Worm (Caenorhabditis elegans) whole organism, young adult: ENCODE results near the gene bus-17.

Source experiments
- B0019.2 ChIP-seq: fragments of 200-800 bp; sonication (Bioruptor generic); conservative IDR thresholded peaks from 2 replicates; pipeline ENCODE4 v1.3.6; 2022; ENCODE audit warnings: missing genetic modification reagents, missing genetic modification characterization, missing compliant biosample characterization
- B0035.1 ChIP-seq: sonication (generic microtip); optimal IDR thresholded peaks from 2 replicates; lab custom pipeline; 2016; ENCODE audit warnings: missing genetic modification characterization, mild to moderate bottlenecking, missing compliant biosample characterization, missing genotype, missing genetic modification reagents
- B0261.1 ChIP-seq: sonication (generic microtip); optimal IDR thresholded peaks from 2 replicates; lab custom pipeline; 2016; ENCODE audit warnings: mild to moderate bottlenecking, missing genetic modification characterization, moderate library complexity, missing compliant biosample characterization
- D2030.7 ChIP-seq: fragments of 200-800 bp; sonication (Bioruptor generic); IDR thresholded peaks from 2 replicates; pipeline ENCODE4 v1.3.6; 2022; ENCODE audit warnings: missing genetic modification reagents, missing genetic modification characterization, missing compliant biosample characterization
- F10E7.11 ChIP-seq: sonication (generic microtip); optimal IDR thresholded peaks from 2 replicates; lab custom pipeline; 2017; ENCODE audit warnings: mild to moderate bottlenecking, missing genetic modification characterization, moderate library complexity, missing compliant biosample characterization
- F37B4.10 ChIP-seq: fragments of 200-800 bp; sonication (Bioruptor generic); IDR thresholded peaks from 2 replicates; pipeline ENCODE4 v1.3.6; 2022; ENCODE audit warnings: missing genetic modification characterization, missing compliant biosample characterization
- F49E8.2 ChIP-seq: sonication (generic microtip); optimal IDR thresholded peaks from 3 replicates; lab custom pipeline; 2017; ENCODE audit warnings: missing genetic modification characterization, mild to moderate bottlenecking, missing compliant biosample characterization, antibody characterized with exemption, moderate library complexity; ENCODE audit not compliant: insufficient read depth
- F55B11.4 ChIP-seq: sonication (generic microtip); optimal IDR thresholded peaks from 2 replicates; lab custom pipeline; 2016; ENCODE audit warnings: missing compliant biosample characterization, missing genetic modification characterization, borderline replicate concordance; ENCODE audit not compliant: insufficient read depth
- K12H6.12 ChIP-seq: fragments of 200-800 bp; sonication (Bioruptor generic); optimal IDR thresholded peaks from 2 replicates; lab custom pipeline; 2018; ENCODE audit warnings: mild to moderate bottlenecking, missing genetic modification characterization, missing compliant biosample characterization
- T26A5.8 ChIP-seq: sonication (generic microtip); optimal IDR thresholded peaks from 2 replicates; lab custom pipeline; 2016; ENCODE audit warnings: missing genetic modification characterization, missing compliant biosample characterization
- Y53G8AR.9 ChIP-seq: fragments of 200-800 bp; sonication (Bioruptor generic); conservative IDR thresholded peaks from 2 replicates; pipeline ENCODE4 v1.3.6; 2022; ENCODE audit warnings: missing genetic modification reagents, missing genetic modification characterization, missing compliant biosample characterization
- Y67H2A.10 ChIP-seq: fragments of 200-800 bp; sonication (Bioruptor generic); conservative IDR thresholded peaks from 2 replicates; pipeline ENCODE4 v1.3.6; 2022; ENCODE audit warnings: missing genetic modification reagents, missing genetic modification characterization, missing compliant biosample characterization
- Y95B8A.8 ChIP-seq: fragments of 200-800 bp; sonication (Bioruptor generic); IDR thresholded peaks from 2 replicates; pipeline ENCODE4 v1.3.6; 2022; ENCODE audit warnings: missing genetic modification reagents, missing genetic modification characterization, missing compliant biosample characterization
- ama-1 ChIP-seq, 3 experiments: fragments of 150-350 bp in 1 of 3; sonication (generic microtip) in 2 of 3; optimal IDR thresholded peaks; 2 replicates each; lab custom pipeline; 2014 to 2018; ENCODE audit warnings: missing biosample characterization in 2 of 3, missing genetic modification characterization in 2 of 3, missing genetic modification reagents in 2 of 3
- atf-7 ChIP-seq: sonication (generic microtip); optimal IDR thresholded peaks from 2 replicates; lab custom pipeline; 2017; ENCODE audit warnings: mild to moderate bottlenecking, missing genetic modification characterization, missing compliant biosample characterization
- attf-6 ChIP-seq: fragments of 200-800 bp; sonication (Bioruptor generic); IDR thresholded peaks from 2 replicates; pipeline ENCODE4 v1.3.6; 2022; ENCODE audit warnings: missing genetic modification reagents, missing genetic modification characterization, missing compliant biosample characterization
- ceh-79 ChIP-seq: sonication (generic microtip); optimal IDR thresholded peaks from 2 replicates; lab custom pipeline; 2017; ENCODE audit warnings: mild to moderate bottlenecking, missing genetic modification characterization, missing compliant biosample characterization
- die-1 ChIP-seq: sonication (generic microtip); optimal IDR thresholded peaks from 2 replicates; lab custom pipeline; 2016; ENCODE audit warnings: missing genotype, mild to moderate bottlenecking, missing genetic modification characterization, missing compliant biosample characterization
- egl-18 ChIP-seq: fragments of 200-800 bp; sonication (Bioruptor generic); IDR thresholded peaks from 2 replicates; pipeline ENCODE4 v1.3.6; 2022; ENCODE audit warnings: missing genetic modification reagents, missing genetic modification characterization, missing compliant biosample characterization
- egl-44 ChIP-seq: fragments of 200-800 bp; sonication (Bioruptor generic); IDR thresholded peaks from 2 replicates; pipeline ENCODE4 v1.3.6; 2022; ENCODE audit warnings: missing genetic modification reagents, missing genetic modification characterization, missing compliant biosample characterization
- egrh-3 ChIP-seq: fragments of 200-800 bp; sonication (Bioruptor generic); IDR thresholded peaks from 2 replicates; pipeline ENCODE4 v1.3.6; 2022; ENCODE audit warnings: missing genetic modification reagents, missing genetic modification characterization, missing compliant biosample characterization
- ets-4 ChIP-seq: fragments of 200-800 bp; sonication (Bioruptor generic); optimal IDR thresholded peaks from 2 replicates; lab custom pipeline; 2018; ENCODE audit warnings: mild to moderate bottlenecking, missing genetic modification characterization, missing compliant biosample characterization
- fkh-3 ChIP-seq: sonication (generic microtip); optimal IDR thresholded peaks from 2 replicates; lab custom pipeline; 2016; ENCODE audit warnings: mild to moderate bottlenecking, missing genetic modification characterization, missing compliant biosample characterization
- him-1 ChIP-seq: sonication (generic microtip); optimal IDR thresholded peaks from 2 replicates; lab custom pipeline; 2016; ENCODE audit warnings: missing genotype, missing genetic modification reagents, missing genetic modification characterization, missing compliant biosample characterization
- hmg-1.2 ChIP-seq: fragments of 200-800 bp; sonication (Bioruptor generic); IDR thresholded peaks from 2 replicates; pipeline ENCODE4 v1.3.6; 2022; ENCODE audit warnings: missing genetic modification reagents, missing genetic modification characterization, missing compliant biosample characterization
- hmg-20 ChIP-seq: fragments of 200-800 bp; sonication (Bioruptor generic); IDR thresholded peaks from 2 replicates; pipeline ENCODE4 v1.3.6; 2022; ENCODE audit warnings: missing genetic modification reagents, missing genetic modification characterization, missing compliant biosample characterization
- hrde-1 ChIP-seq: sonication (generic microtip); optimal IDR thresholded peaks from 2 replicates; lab custom pipeline; 2016; ENCODE audit warnings: missing genetic modification characterization, mild to moderate bottlenecking, missing compliant biosample characterization, moderate library complexity, missing genotype, missing genetic modification reagents, borderline replicate concordance
- hsf-1 ChIP-seq: fragments of 200-800 bp; sonication (Bioruptor generic); IDR thresholded peaks from 2 replicates; pipeline ENCODE4 v1.3.6; 2022; ENCODE audit warnings: missing genetic modification reagents, missing genetic modification characterization, missing compliant biosample characterization
- lin-54 ChIP-seq: fragments of 200-800 bp; sonication (Bioruptor generic); optimal IDR thresholded peaks from 2 replicates; lab custom pipeline; 2018; ENCODE audit warnings: mild to moderate bottlenecking, missing genetic modification characterization, missing compliant biosample characterization
- mxl-1 ChIP-seq: sonication (generic microtip); optimal IDR thresholded peaks from 2 replicates; lab custom pipeline; 2016; ENCODE audit warnings: missing genetic modification characterization, missing compliant biosample characterization
- nfya-2 ChIP-seq: fragments of 200-800 bp; sonication (Bioruptor generic); IDR thresholded peaks from 2 replicates; pipeline ENCODE4 v1.3.6; 2022; ENCODE audit warnings: missing genetic modification reagents, missing genetic modification characterization, missing compliant biosample characterization
- nhr-80 ChIP-seq: sonication (generic microtip); optimal IDR thresholded peaks from 2 replicates; lab custom pipeline; 2016; ENCODE audit warnings: missing genetic modification characterization, missing compliant biosample characterization
- pha-4 ChIP-seq: fragments of 150-350 bp; sonication (generic microtip); optimal IDR thresholded peaks from 2 replicates; lab custom pipeline; 2014; ENCODE audit warnings: missing biosample characterization, missing genetic modification reagents, missing genetic modification characterization
- rcor-1 ChIP-seq: fragments of 200-800 bp; sonication (Bioruptor generic); IDR thresholded peaks from 2 replicates; pipeline ENCODE4 v1.3.6; 2022; ENCODE audit warnings: missing genetic modification reagents, missing genetic modification characterization, missing compliant biosample characterization
- repo-1 ChIP-seq: sonication (generic microtip); optimal IDR thresholded peaks from 2 replicates; lab custom pipeline; 2017; ENCODE audit warnings: mild to moderate bottlenecking, missing genetic modification characterization, missing compliant biosample characterization
- rpc-1 ChIP-seq, 2 experiments: fragments of 150-350 bp in 1 of 2; sonication (generic microtip) in 1 of 2; optimal IDR thresholded peaks; 2 replicates each; lab custom pipeline; 2014 to 2018; ENCODE audit warnings: missing biosample characterization in 1 of 2, missing genetic modification characterization in 1 of 2, missing genetic modification reagents in 1 of 2, missing genotype in 1 of 2
- sdz-38 ChIP-seq: sonication (generic microtip); optimal IDR thresholded peaks from 2 replicates; lab custom pipeline; 2016; ENCODE audit warnings: missing genotype, missing genetic modification characterization, missing compliant biosample characterization
- snpc-1.1 ChIP-seq: sonication (generic microtip); optimal IDR thresholded peaks from 2 replicates; lab custom pipeline; 2017; ENCODE audit warnings: missing genetic modification characterization, mild to moderate bottlenecking, missing compliant biosample characterization, antibody characterized with exemption, moderate library complexity, missing genotype, missing genetic modification reagents; ENCODE audit not compliant: insufficient read depth
- snpc-1.3 ChIP-seq: sonication (generic microtip); optimal IDR thresholded peaks from 2 replicates; lab custom pipeline; 2017; ENCODE audit warnings: missing genetic modification characterization, mild to moderate bottlenecking, missing compliant biosample characterization, antibody characterized with exemption, moderate library complexity, missing genotype, missing genetic modification reagents; ENCODE audit not compliant: insufficient read depth
- snpc-4 ChIP-seq, 5 experiments: fragments of 150-350 bp in 1 of 5; sonication (generic microtip) in 4 of 5; optimal IDR thresholded peaks; 2 replicates each; lab custom pipeline; 2014 to 2018; ENCODE audit warnings: missing genetic modification characterization in 5 of 5, missing biosample characterization in 3 of 5, antibody characterized with exemption in 2 of 5, mild to moderate bottlenecking in 2 of 5, missing compliant biosample characterization in 2 of 5, missing genotype in 2 of 5, moderate library complexity in 2 of 5, missing genetic modification reagents in 1 of 5
- sptf-2 ChIP-seq: fragments of 200-800 bp; sonication (Bioruptor generic); optimal IDR thresholded peaks from 2 replicates; lab custom pipeline; 2018; ENCODE audit warnings: mild to moderate bottlenecking, missing genetic modification characterization, missing compliant biosample characterization
- xnd-1 ChIP-seq: sonication (generic microtip); optimal IDR thresholded peaks from 2 replicates; lab custom pipeline; 2016; ENCODE audit warnings: missing genotype, missing genetic modification reagents, missing genetic modification characterization, missing compliant biosample characterization
- zfh-2 ChIP-seq: fragments of 200-800 bp; sonication (Bioruptor generic); conservative IDR thresholded peaks from 2 replicates; pipeline ENCODE4 v1.3.6; 2022; ENCODE audit warnings: missing genetic modification reagents, missing genetic modification characterization, missing compliant biosample characterization
- ztf-18 ChIP-seq: sonication (generic microtip); optimal IDR thresholded peaks from 2 replicates; lab custom pipeline; 2016; ENCODE audit warnings: missing genotype, mild to moderate bottlenecking, missing genetic modification characterization, missing compliant biosample characterization

Gene bus-17

ce11 chrX:15771411-15771810 is 5.3 kb upstream of the bus-17 start, which contains the start of gene Y7A5A.1:
TSS of gene Y7A5A.1 (minus strand) at chrX:15771493.
- TF ChIP-seq B0261.1 = no peak
- TF ChIP-seq egl-44 (GFP tag; lab: Robert Waterston, UW) = no peak
- no peak for TF ChIP-seq B0035.1 (tag; lab: Kevin White, UChicago)
- TF ChIP-seq nhr-80 (tag; lab: Kevin White, UChicago) = peak; percentile 53

- TF ChIP-seq B0019.2 (GFP tag; lab: Robert Waterston, UW) (no peak), zfh-2 (GFP tag; lab: Robert Waterston, UW) (peak; percentile 48), ztf-18 (tag; lab: Kevin White, UChicago) (no peak), xnd-1 (tag; lab: Kevin White, UChicago) (no peak), fkh-3 (tag; lab: Kevin White, UChicago) (no peak), F49E8.2 (tag; lab: Kevin White, UChicago) (no peak), attf-6 (GFP tag; lab: Robert Waterston, UW) (no peak), Y53G8AR.9 (GFP tag; lab: Robert Waterston, UW) (no peak), sptf-2 (no peak), lin-54 (GFP tag; lab: Kevin White, UChicago) (no peak), die-1 (tag; lab: Kevin White, UChicago) (no peak), pha-4 (tag; lab: Kevin White, UChicago) (no peak), snpc-1.3 (no peak), F37B4.10 (GFP tag; lab: Robert Waterston, UW) (no peak), him-1 (tag; lab: Kevin White, UChicago) (no peak), ama-1 (optimal IDR thresholded peaks at IDR 0.05; lab: Kevin White, UChicago) (no peak), ama-1 (GFP tag; optimal IDR thresholded peaks at IDR 0.05; lab: Kevin White, UChicago) (no peak), snpc-4 (GFP tag; optimal IDR thresholded peaks at IDR 0.05; lab: Kevin White, UChicago) (no peak), snpc-4 (tag; optimal IDR thresholded peaks at IDR 0.05; lab: Kevin White, UChicago) (peak in 2 of 4 experiments; percentile 75 to 82), ets-4 (GFP tag; lab: Kevin White, UChicago) (no peak), Y67H2A.10 (GFP tag; lab: Robert Waterston, UW) (no peak), T26A5.8 (tag; lab: Kevin White, UChicago) (no peak), repo-1 (tag; lab: Kevin White, UChicago) (no peak), sdz-38 (no peak), hmg-1.2 (GFP tag; lab: Robert Waterston, UW) (0 out of 2 replicates have a peak, but pooled peaks have one; percentile 9), F55B11.4 (tag; lab: Kevin White, UChicago) (no peak)
Observed at ce11 chrX:15770787-15771186, 4.6 kb upstream of the bus-17 start.

- no peak for TF ChIP-seq atf-7
- TF ChIP-seq ceh-79 (tag; lab: Kevin White, UChicago) = no peak
- TF ChIP-seq snpc-1.1 (tag; lab: Kevin White, UChicago) = no peak
- TF ChIP-seq F10E7.11 (tag; lab: Kevin White, UChicago) = no peak
- no peak for TF ChIP-seq egl-18
- no peak for TF ChIP-seq D2030.7 (GFP tag; lab: Robert Waterston, UW)
- TF ChIP-seq rcor-1 (GFP tag; lab: Robert Waterston, UW) = no peak
- TF ChIP-seq egrh-3 (GFP tag; lab: Robert Waterston, UW) = no peak
- TF ChIP-seq Y95B8A.8 (GFP tag; lab: Robert Waterston, UW) = no peak
- TF ChIP-seq mxl-1 (tag; lab: Kevin White, UChicago) = no peak
- TF ChIP-seq K12H6.12 = no peak
- no peak for TF ChIP-seq hsf-1 (GFP tag; lab: Robert Waterston, UW)
- no peak for TF ChIP-seq nfya-2 (GFP tag; lab: Robert Waterston, UW)
- TF ChIP-seq Y67H2A.10 (GFP tag; lab: Robert Waterston, UW) = no peak
- TF ChIP-seq rpc-1 (optimal IDR thresholded peaks at IDR 0.05; lab: Kevin White, UChicago) = peak; percentile 44
- TF ChIP-seq rpc-1 (tag; optimal IDR thresholded peaks at IDR 0.05; lab: Kevin White, UChicago) = peak; percentile 70
- TF ChIP-seq hmg-20 (GFP tag; lab: Robert Waterston, UW) = no peak
- TF ChIP-seq B0261.1 = peak; percentile 50
- TF ChIP-seq hrde-1 (tag; lab: Kevin White, UChicago) = no peak
Observed at ce11 chrX:15769895-15770559, 3.9 kb upstream of the bus-17 start.
